Fruit fly (Drosophila melanogaster): Measurements from ENCODE around the gene CG31601.

DNA sequence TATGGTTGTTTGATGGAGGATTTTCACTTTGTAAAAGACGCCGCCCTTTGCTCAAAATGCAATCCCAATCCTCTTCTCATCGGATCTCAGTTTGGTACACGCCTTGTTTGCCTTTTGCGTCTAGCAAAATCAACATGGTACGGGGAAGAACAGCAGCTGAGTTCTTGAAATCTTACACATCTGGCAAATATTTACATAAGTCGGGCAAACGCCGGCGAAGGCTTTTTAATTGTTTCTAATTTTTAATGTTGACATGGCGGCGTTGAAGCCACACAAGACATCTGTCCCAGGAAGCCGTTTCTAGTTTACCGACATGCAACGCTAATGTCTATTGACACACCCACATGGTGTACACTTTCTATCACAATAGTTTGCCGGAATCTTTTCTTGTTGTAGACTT lies 6.8 kb downstream of the CG31601 start:
- TF ChIP-seq sage (GFP tag; optimal IDR thresholded peaks at IDR 0.05): no peak
- no peak for TF ChIP-seq usp (GFP tag; optimal IDR thresholded peaks at IDR 0.05)
- no peak for TF ChIP-seq Myc (optimal IDR thresholded peaks at IDR 0.05)
- no peak for TF ChIP-seq rgr (GFP tag; optimal IDR thresholded peaks at IDR 0.05)
- TF ChIP-seq Jra (GFP tag; optimal IDR thresholded peaks at IDR 0.05): no peak
- TF ChIP-seq h (GFP tag; optimal IDR thresholded peaks at IDR 0.05): no peak

Data from whole organism, wandering third instar larva.